Worm (Caenorhabditis elegans) whole organism, young adult: ENCODE data around the gene gon-14.
A peak's percentile ranks its signal among the peaks of the same experiment; 100 is the strongest.

Source experiments
- B0336.3 ChIP-seq: fragments of 200-800 bp; sonication (Bioruptor generic); IDR thresholded peaks from 2 replicates; pipeline ENCODE4 v1.3.6; 2022; ENCODE audit warnings: missing genetic modification characterization, missing compliant biosample characterization
- F33H1.4 ChIP-seq: fragments of 200-800 bp; sonication (Bioruptor generic); IDR thresholded peaks from 2 replicates; pipeline ENCODE4 v1.3.6; 2022; ENCODE audit warnings: missing genetic modification reagents, missing genetic modification characterization, missing compliant biosample characterization
- F55B11.4 ChIP-seq: sonication (generic microtip); optimal IDR thresholded peaks from 2 replicates; lab custom pipeline; 2016; ENCODE audit warnings: missing compliant biosample characterization, missing genetic modification characterization, borderline replicate concordance; ENCODE audit not compliant: insufficient read depth
- F57C9.4 ChIP-seq: sonication (generic microtip); optimal IDR thresholded peaks from 2 replicates; lab custom pipeline; 2017; ENCODE audit warnings: mild to moderate bottlenecking, missing genetic modification characterization, missing compliant biosample characterization
- T26A5.8 ChIP-seq: sonication (generic microtip); optimal IDR thresholded peaks from 2 replicates; lab custom pipeline; 2016; ENCODE audit warnings: missing genetic modification characterization, missing compliant biosample characterization
- Y56A3A.18 ChIP-seq: fragments of 200-800 bp; sonication (Bioruptor generic); IDR thresholded peaks from 2 replicates; pipeline ENCODE4 v1.3.6; 2022; ENCODE audit warnings: missing genetic modification reagents, missing genetic modification characterization, missing compliant biosample characterization
- Y67H2A.10 ChIP-seq: fragments of 200-800 bp; sonication (Bioruptor generic); conservative IDR thresholded peaks from 2 replicates; pipeline ENCODE4 v1.3.6; 2022; ENCODE audit warnings: missing genetic modification reagents, missing genetic modification characterization, missing compliant biosample characterization
- Y95B8A.8 ChIP-seq: fragments of 200-800 bp; sonication (Bioruptor generic); IDR thresholded peaks from 2 replicates; pipeline ENCODE4 v1.3.6; 2022; ENCODE audit warnings: missing genetic modification reagents, missing genetic modification characterization, missing compliant biosample characterization
- ZK185.1 ChIP-seq: sonication (generic microtip); optimal IDR thresholded peaks from 2 replicates; lab custom pipeline; 2016; ENCODE audit warnings: mild to moderate bottlenecking, missing genetic modification characterization, missing compliant biosample characterization; ENCODE audit not compliant: poor library complexity, severe bottlenecking
- akir-1 ChIP-seq: fragments of 200-800 bp; sonication (Bioruptor generic); optimal IDR thresholded peaks from 2 replicates; lab custom pipeline; 2018; ENCODE audit warnings: mild to moderate bottlenecking, missing genetic modification characterization, moderate library complexity, missing compliant biosample characterization
- ama-1 ChIP-seq, 3 experiments: fragments of 150-350 bp in 1 of 3; sonication (generic microtip) in 2 of 3; optimal IDR thresholded peaks; 2 replicates each; lab custom pipeline; 2014 to 2018; ENCODE audit warnings: missing biosample characterization in 2 of 3, missing genetic modification characterization in 2 of 3, missing genetic modification reagents in 2 of 3
- attf-3 ChIP-seq: fragments of 200-800 bp; sonication (Bioruptor generic); conservative IDR thresholded peaks from 2 replicates; pipeline ENCODE4 v1.3.6; 2022; ENCODE audit warnings: missing genetic modification reagents, missing genetic modification characterization, missing compliant biosample characterization
- attf-5 ChIP-seq: fragments of 200-800 bp; sonication (Bioruptor generic); optimal IDR thresholded peaks from 2 replicates; lab custom pipeline; 2018; ENCODE audit warnings: mild to moderate bottlenecking, missing genetic modification characterization, missing compliant biosample characterization
- attf-6 ChIP-seq: fragments of 200-800 bp; sonication (Bioruptor generic); IDR thresholded peaks from 2 replicates; pipeline ENCODE4 v1.3.6; 2022; ENCODE audit warnings: missing genetic modification reagents, missing genetic modification characterization, missing compliant biosample characterization
- ccch-3 ChIP-seq: fragments of 200-800 bp; sonication (Bioruptor generic); optimal IDR thresholded peaks from 2 replicates; lab custom pipeline; 2018; ENCODE audit warnings: mild to moderate bottlenecking, missing genetic modification characterization, missing compliant biosample characterization
- cebp-1 ChIP-seq, 2 experiments: fragments of 200-800 bp in 1 of 2; sonication (Bioruptor generic) in 1 of 2; sonication (generic microtip) in 1 of 2; IDR thresholded peaks in 1 of 2; optimal IDR thresholded peaks in 1 of 2; 2 replicates each; pipeline versions ENCODE4 v1.3.6 to Lab custom; 2017 to 2022; ENCODE audit warnings: missing compliant biosample characterization in 2 of 2, missing genetic modification characterization in 2 of 2, mild to moderate bottlenecking in 1 of 2, missing genetic modification reagents in 1 of 2, moderate library complexity in 1 of 2
- ceh-100 ChIP-seq: fragments of 200-800 bp; sonication (Bioruptor generic); IDR thresholded peaks from 2 replicates; pipeline ENCODE4 v1.3.6; 2022; ENCODE audit warnings: missing genetic modification reagents, missing genetic modification characterization, missing compliant biosample characterization
- ceh-27 ChIP-seq: fragments of 200-800 bp; sonication (Bioruptor generic); optimal IDR thresholded peaks from 2 replicates; lab custom pipeline; 2018; ENCODE audit warnings: mild to moderate bottlenecking, missing genetic modification characterization, moderate library complexity, missing compliant biosample characterization
- die-1 ChIP-seq: sonication (generic microtip); optimal IDR thresholded peaks from 2 replicates; lab custom pipeline; 2016; ENCODE audit warnings: missing genotype, mild to moderate bottlenecking, missing genetic modification characterization, missing compliant biosample characterization
- dox-1 ChIP-seq: fragments of 200-800 bp; sonication (Bioruptor generic); IDR thresholded peaks from 2 replicates; pipeline ENCODE4 v1.3.6; 2022; ENCODE audit warnings: missing genetic modification reagents, missing genetic modification characterization, missing compliant biosample characterization
- efl-1 ChIP-seq: fragments of 150-350 bp; optimal IDR thresholded peaks from 2 replicates; lab custom pipeline; 2014; ENCODE audit warnings: missing biosample characterization, missing genetic modification reagents, missing genetic modification characterization
- ekl-4 ChIP-seq: fragments of 200-800 bp; sonication (Bioruptor generic); IDR thresholded peaks from 2 replicates; pipeline ENCODE4 v1.3.6; 2022; ENCODE audit warnings: missing genetic modification reagents, missing genetic modification characterization, missing compliant biosample characterization
- ets-4 ChIP-seq: fragments of 200-800 bp; sonication (Bioruptor generic); optimal IDR thresholded peaks from 2 replicates; lab custom pipeline; 2018; ENCODE audit warnings: mild to moderate bottlenecking, missing genetic modification characterization, missing compliant biosample characterization
- fkh-3 ChIP-seq: sonication (generic microtip); optimal IDR thresholded peaks from 2 replicates; lab custom pipeline; 2016; ENCODE audit warnings: mild to moderate bottlenecking, missing genetic modification characterization, missing compliant biosample characterization
- hlh-26 ChIP-seq: fragments of 200-800 bp; sonication (Bioruptor generic); conservative IDR thresholded peaks from 2 replicates; pipeline ENCODE4 v1.3.6; 2022; ENCODE audit warnings: missing genetic modification reagents, missing genetic modification characterization, missing compliant biosample characterization
- hmg-1.2 ChIP-seq: fragments of 200-800 bp; sonication (Bioruptor generic); IDR thresholded peaks from 2 replicates; pipeline ENCODE4 v1.3.6; 2022; ENCODE audit warnings: missing genetic modification reagents, missing genetic modification characterization, missing compliant biosample characterization
- hmg-20 ChIP-seq: fragments of 200-800 bp; sonication (Bioruptor generic); IDR thresholded peaks from 2 replicates; pipeline ENCODE4 v1.3.6; 2022; ENCODE audit warnings: missing genetic modification reagents, missing genetic modification characterization, missing compliant biosample characterization
- let-526 ChIP-seq: fragments of 200-800 bp; sonication (Bioruptor generic); IDR thresholded peaks from 2 replicates; pipeline ENCODE4 v1.3.6; 2022; ENCODE audit warnings: missing genetic modification reagents, missing genetic modification characterization, missing compliant biosample characterization
- mxl-1 ChIP-seq: sonication (generic microtip); optimal IDR thresholded peaks from 2 replicates; lab custom pipeline; 2016; ENCODE audit warnings: missing genetic modification characterization, missing compliant biosample characterization
- nfyb-1 ChIP-seq: fragments of 200-800 bp; sonication (Bioruptor generic); IDR thresholded peaks from 2 replicates; pipeline ENCODE4 v1.3.6; 2022; ENCODE audit warnings: missing genetic modification reagents, missing genetic modification characterization, missing compliant biosample characterization
- nhr-179 ChIP-seq: sonication (generic microtip); optimal IDR thresholded peaks from 2 replicates; lab custom pipeline; 2016; ENCODE audit warnings: mild to moderate bottlenecking, missing genetic modification characterization, missing compliant biosample characterization
- nhr-90 ChIP-seq: sonication (generic microtip); optimal IDR thresholded peaks from 2 replicates; lab custom pipeline; 2016; ENCODE audit warnings: missing genotype, mild to moderate bottlenecking, missing genetic modification characterization, missing compliant biosample characterization
- pha-4 ChIP-seq: fragments of 150-350 bp; sonication (generic microtip); optimal IDR thresholded peaks from 2 replicates; lab custom pipeline; 2014; ENCODE audit warnings: missing biosample characterization, missing genetic modification reagents, missing genetic modification characterization
- snpc-1.1 ChIP-seq: sonication (generic microtip); optimal IDR thresholded peaks from 2 replicates; lab custom pipeline; 2017; ENCODE audit warnings: missing genetic modification characterization, mild to moderate bottlenecking, missing compliant biosample characterization, antibody characterized with exemption, moderate library complexity, missing genotype, missing genetic modification reagents; ENCODE audit not compliant: insufficient read depth
- snpc-1.3 ChIP-seq: sonication (generic microtip); optimal IDR thresholded peaks from 2 replicates; lab custom pipeline; 2017; ENCODE audit warnings: missing genetic modification characterization, mild to moderate bottlenecking, missing compliant biosample characterization, antibody characterized with exemption, moderate library complexity, missing genotype, missing genetic modification reagents; ENCODE audit not compliant: insufficient read depth
- snpc-3.4 ChIP-seq: sonication (generic microtip); optimal IDR thresholded peaks from 2 replicates; lab custom pipeline; 2017; ENCODE audit warnings: missing genetic modification characterization, mild to moderate bottlenecking, missing compliant biosample characterization, antibody characterized with exemption, moderate library complexity, missing genotype, missing genetic modification reagents
- snpc-4 ChIP-seq, 5 experiments: fragments of 150-350 bp in 1 of 5; sonication (generic microtip) in 4 of 5; optimal IDR thresholded peaks; 2 replicates each; lab custom pipeline; 2014 to 2018; ENCODE audit warnings: missing genetic modification characterization in 5 of 5, missing biosample characterization in 3 of 5, antibody characterized with exemption in 2 of 5, mild to moderate bottlenecking in 2 of 5, missing compliant biosample characterization in 2 of 5, missing genotype in 2 of 5, moderate library complexity in 2 of 5, missing genetic modification reagents in 1 of 5
- sptf-2 ChIP-seq: fragments of 200-800 bp; sonication (Bioruptor generic); optimal IDR thresholded peaks from 2 replicates; lab custom pipeline; 2018; ENCODE audit warnings: mild to moderate bottlenecking, missing genetic modification characterization, missing compliant biosample characterization
- tbp1 ChIP-seq: fragments of 200-800 bp; sonication (Bioruptor generic); optimal IDR thresholded peaks from 2 replicates; lab custom pipeline; 2018; ENCODE audit warnings: mild to moderate bottlenecking, missing genetic modification characterization, missing compliant biosample characterization
- tbx-9 ChIP-seq: sonication (generic microtip); optimal IDR thresholded peaks from 2 replicates; lab custom pipeline; 2016; ENCODE audit warnings: borderline replicate concordance, missing genetic modification characterization, inconsistent platforms, missing compliant biosample characterization
- unc-62 ChIP-seq: fragments of 150-350 bp; optimal IDR thresholded peaks from 2 replicates; lab custom pipeline; 2014; ENCODE audit warnings: missing biosample characterization, missing genetic modification reagents, missing genetic modification characterization
- xnd-1 ChIP-seq: sonication (generic microtip); optimal IDR thresholded peaks from 2 replicates; lab custom pipeline; 2016; ENCODE audit warnings: missing genotype, missing genetic modification reagents, missing genetic modification characterization, missing compliant biosample characterization
- ztf-18 ChIP-seq: sonication (generic microtip); optimal IDR thresholded peaks from 2 replicates; lab custom pipeline; 2016; ENCODE audit warnings: missing genotype, mild to moderate bottlenecking, missing genetic modification characterization, missing compliant biosample characterization
- ztf-26 ChIP-seq: sonication (generic microtip); optimal IDR thresholded peaks from 2 replicates; lab custom pipeline; 2017; ENCODE audit warnings: missing genetic modification characterization, missing compliant biosample characterization

gon-14 gene

DNA sequence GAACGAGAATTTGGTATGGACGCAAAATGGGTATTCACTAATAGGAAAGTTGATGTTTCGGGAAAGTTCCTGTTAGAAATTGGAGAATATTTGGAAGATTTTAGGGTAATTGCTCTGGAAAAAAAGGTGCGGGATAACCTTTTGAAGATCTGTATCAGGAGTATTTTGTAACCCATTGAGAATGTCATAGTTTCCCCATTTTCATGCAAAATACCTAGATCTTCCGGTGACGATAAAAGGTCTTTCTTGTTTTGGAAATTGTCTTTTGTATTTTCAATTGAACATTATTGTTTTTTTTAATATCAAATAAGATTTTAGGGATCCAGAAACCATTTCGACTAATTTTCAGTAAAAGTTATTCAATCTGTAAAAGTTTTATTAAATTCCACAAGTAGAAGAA lies 49.4 kb downstream of the gon-14 start, which contains the start of gene spp-19 (continued):
- TF ChIP-seq ceh-100 (GFP tag; lab: Robert Waterston, UW) = no peak
- no peak for TF ChIP-seq let-526 (GFP tag; lab: Robert Waterston, UW)
- no peak for TF ChIP-seq cebp-1 (GFP tag; IDR thresholded peaks at IDR 0.05; lab: Robert Waterston, UW)
- no peak for TF ChIP-seq cebp-1 (tag; optimal IDR thresholded peaks at IDR 0.05; lab: Kevin White, UChicago)
- TF ChIP-seq hlh-26 (GFP tag; lab: Robert Waterston, UW) = no peak
- TF ChIP-seq nfyb-1 (GFP tag; lab: Robert Waterston, UW) = no peak
- no peak for TF ChIP-seq attf-6
- TF ChIP-seq Y56A3A.18 (GFP tag; lab: Robert Waterston, UW) = no peak
- TF ChIP-seq sptf-2 (GFP tag; lab: Kevin White, UChicago) = no peak
- TF ChIP-seq, all 124 proteins: peak for 0

DNA sequence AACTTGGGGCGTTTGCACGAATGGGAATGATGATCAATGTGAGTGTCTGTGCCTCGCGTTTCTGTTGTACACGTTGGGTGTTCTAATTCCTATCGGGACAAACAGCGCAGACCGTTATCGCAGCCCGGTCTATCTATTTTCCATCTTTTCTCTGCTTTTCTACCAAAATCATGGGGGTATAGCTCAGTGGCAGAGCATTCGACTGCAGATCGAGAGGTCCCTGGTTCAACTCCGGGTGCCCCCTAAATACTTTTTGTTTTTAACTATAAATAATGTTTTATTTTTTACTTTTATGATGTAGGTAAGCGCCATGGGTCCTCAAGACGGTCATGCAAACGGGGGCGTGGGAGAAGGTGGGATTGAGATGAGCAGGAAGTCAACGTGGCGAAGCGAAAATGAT lies 51.4 kb downstream of the gon-14 start:
- peak; percentile 89 for TF ChIP-seq nhr-90
- TF ChIP-seq F55B11.4 (tag; lab: Kevin White, UChicago) = no peak
- no peak for TF ChIP-seq snpc-4 (GFP tag; optimal IDR thresholded peaks at IDR 0.05; lab: Kevin White, UChicago)
- TF ChIP-seq snpc-4 (tag; optimal IDR thresholded peaks at IDR 0.05; lab: Kevin White, UChicago) = no peak
- TF ChIP-seq snpc-1.1 (tag; lab: Kevin White, UChicago) = peak; percentile 31
- peak; percentile 24 for TF ChIP-seq ztf-26 (tag; lab: Kevin White, UChicago)
- 0 out of 2 replicates have a peak, but pooled peaks have one; percentile 19 for TF ChIP-seq Y67H2A.10 (GFP tag; lab: Robert Waterston, UW)
- peak; percentile 67 for TF ChIP-seq ztf-18 (tag; lab: Kevin White, UChicago)
- TF ChIP-seq akir-1 (GFP tag; lab: Kevin White, UChicago) = no peak
- 0 out of 2 replicates have a peak, but pooled peaks have one; percentile 24 for TF ChIP-seq Y56A3A.18 (GFP tag; lab: Robert Waterston, UW)
- TF ChIP-seq T26A5.8 = peak; percentile 45
- TF ChIP-seq B0336.3 = no peak
- peak; percentile 76 for TF ChIP-seq attf-5 (GFP tag; lab: Kevin White, UChicago)
- TF ChIP-seq attf-3 = no peak
- peak; percentile 60 for TF ChIP-seq ets-4 (GFP tag; lab: Kevin White, UChicago)
- peak; percentile 64 for TF ChIP-seq ekl-4 (GFP tag; lab: Robert Waterston, UW)
- TF ChIP-seq ccch-3 (GFP tag; lab: Kevin White, UChicago) = no peak
- TF ChIP-seq xnd-1 = peak; percentile 1
- no peak for TF ChIP-seq unc-62 (GFP tag; lab: Kevin White, UChicago)
- TF ChIP-seq hmg-1.2 (GFP tag; lab: Robert Waterston, UW) = peak; percentile 65
- TF ChIP-seq pha-4 = no peak
- TF ChIP-seq fkh-3 = peak; percentile 70
- TF ChIP-seq F33H1.4 (GFP tag; lab: Robert Waterston, UW) = peak; percentile 43; the same call in 1 of the 2 replicates
- no peak for TF ChIP-seq efl-1 (GFP tag; lab: Kevin White, UChicago)
- no peak for TF ChIP-seq ama-1 (optimal IDR thresholded peaks at IDR 0.05; lab: Kevin White, UChicago)
- TF ChIP-seq ama-1 (GFP tag; optimal IDR thresholded peaks at IDR 0.05; lab: Kevin White, UChicago) = peak; percentile 56 to 87
- TF ChIP-seq dox-1 (GFP tag; lab: Robert Waterston, UW) = no peak
- TF ChIP-seq mxl-1 (tag; lab: Kevin White, UChicago) = peak; percentile 52
- no peak for TF ChIP-seq ceh-27
- no peak for TF ChIP-seq F57C9.4 (tag; lab: Kevin White, UChicago)
- no peak for TF ChIP-seq nhr-179
- TF ChIP-seq die-1 (tag; lab: Kevin White, UChicago) = peak; percentile 89
- peak; percentile 49; the same call in 1 of the 2 replicates for TF ChIP-seq ceh-100 (GFP tag; lab: Robert Waterston, UW)
- TF ChIP-seq hlh-26 (GFP tag; lab: Robert Waterston, UW) = no peak
- no peak for TF ChIP-seq tbx-9
- no peak for TF ChIP-seq hmg-20 (GFP tag; lab: Robert Waterston, UW)
- TF ChIP-seq snpc-3.4 = peak; percentile 40
- peak; percentile 73 for TF ChIP-seq snpc-1.3 (tag; lab: Kevin White, UChicago)
- TF ChIP-seq Y95B8A.8 (GFP tag; lab: Robert Waterston, UW) = 0 out of 2 replicates have a peak, but pooled peaks have one; percentile 37
- peak; percentile 41 for TF ChIP-seq ZK185.1 (tag; lab: Kevin White, UChicago)
- TF ChIP-seq tbp1 (GFP tag; lab: Kevin White, UChicago) = peak; percentile 87
